Fruit fly (Drosophila melanogaster): ENCODE measurements around the gene Lsp2.

Gene Lsp2

dm6 chr3L:12083092-12083680 lies 46.0 kb upstream of the Lsp2 start:
- TF ChIP-seq svp (GFP tag): no peak
- TF ChIP-seq fkh (GFP tag; optimal IDR thresholded peaks at IDR 0.05): no peak
- no peak for TF ChIP-seq CG6276 (GFP tag; optimal IDR thresholded peaks at IDR 0.05)
- no peak for TF ChIP-seq Ets96B (tag; optimal IDR thresholded peaks at IDR 0.05)
- no peak for TF ChIP-seq CG34406 (GFP tag; optimal IDR thresholded peaks at IDR 0.05)
- TF ChIP-seq CG11762 (GFP tag; optimal IDR thresholded peaks at IDR 0.05; ENCODE audit: insufficient read depth): no peak
- TF ChIP-seq CG8632 (GFP tag; optimal IDR thresholded peaks at IDR 0.05): no peak
- no peak for TF ChIP-seq Sox15 (GFP tag; optimal IDR thresholded peaks at IDR 0.05)

- TF ChIP-seq Eip78C (GFP tag): peak; percentile 1
- TF ChIP-seq fkh (GFP tag; optimal IDR thresholded peaks at IDR 0.05): peak; percentile 89
- no peak for TF ChIP-seq Met (GFP tag; optimal IDR thresholded peaks at IDR 0.05)
- TF ChIP-seq vri (GFP tag; optimal IDR thresholded peaks at IDR 0.05): peak; percentile 54
Measured at dm6 chr3L:12083861-12084260, 45.3 kb upstream of the Lsp2 start.

dm6 chr3L:12084969-12085690 lies 44.1 kb upstream of the Lsp2 start:
- TF ChIP-seq ss (GFP tag; optimal IDR thresholded peaks at IDR 0.05) (no peak), svp (GFP tag) (peak; percentile 19), fkh (GFP tag; optimal IDR thresholded peaks at IDR 0.05) (peak; percentile 2)

- no peak for TF ChIP-seq eg (GFP tag; IDR thresholded peaks at IDR 0.05)
- no peak for TF ChIP-seq Blimp-1 (GFP tag; optimal IDR thresholded peaks at IDR 0.05)
- TF ChIP-seq cyc (GFP tag; optimal IDR thresholded peaks at IDR 0.05): no peak
- TF ChIP-seq CG1621 (tag; optimal IDR thresholded peaks at IDR 0.05): no peak
- no peak for TF ChIP-seq OdsH (GFP tag; optimal IDR thresholded peaks at IDR 0.05)
- TF ChIP-seq CG8319 (GFP tag; optimal IDR thresholded peaks at IDR 0.05): no peak
- no peak for TF ChIP-seq CG7368 (GFP tag; optimal IDR thresholded peaks at IDR 0.05)
- no peak for TF ChIP-seq dac (GFP tag; optimal IDR thresholded peaks at IDR 0.05)
- no peak for TF ChIP-seq Hr4 (GFP tag; optimal IDR thresholded peaks at IDR 0.05)
- TF ChIP-seq fkh (GFP tag; optimal IDR thresholded peaks at IDR 0.05): no peak
- no peak for TF ChIP-seq ss (GFP tag; optimal IDR thresholded peaks at IDR 0.05)
- TF ChIP-seq CG6854 (GFP tag; optimal IDR thresholded peaks at IDR 0.05): no peak
Measured at dm6 chr3L:12085691-12086078, 43.5 kb upstream of the Lsp2 start.

- TF ChIP-seq Eip78C (GFP tag): peak; percentile 14
- no peak for TF ChIP-seq CG8632 (GFP tag; optimal IDR thresholded peaks at IDR 0.05)
Measured at dm6 chr3L:12088326-12088725, 40.9 kb upstream of the Lsp2 start, which contains the start of gene CG17154. Gene CG17154 (plus strand): TSS chr3L:12088626.

dm6 chr3L:12090184-12090897 lies 38.9 kb upstream of the Lsp2 start:
- TF ChIP-seq CG31627 (GFP tag; optimal IDR thresholded peaks at IDR 0.05) (peak; percentile 53), CG7368 (GFP tag; optimal IDR thresholded peaks at IDR 0.05) (no peak), CG6808 (GFP tag; optimal IDR thresholded peaks at IDR 0.05) (peak; percentile 32), fd59A (GFP tag; optimal IDR thresholded peaks at IDR 0.05) (peak; percentile 1), vri (GFP tag; optimal IDR thresholded peaks at IDR 0.05) (peak; percentile 29), lz (GFP tag; optimal IDR thresholded peaks at IDR 0.05) (peak; percentile 39), ss (GFP tag; optimal IDR thresholded peaks at IDR 0.05) (no peak), net (GFP tag; optimal IDR thresholded peaks at IDR 0.05) (peak; percentile 28), Smox (GFP tag; optimal IDR thresholded peaks at IDR 0.05) (peak; percentile 58), achi (GFP tag; optimal IDR thresholded peaks at IDR 0.05) (peak; percentile 56), Gug (GFP tag; IDR thresholded peaks at IDR 0.05) (no peak), Hr39 (GFP tag; optimal IDR thresholded peaks at IDR 0.05) (peak; percentile 54), Sox102F (GFP tag; optimal IDR thresholded peaks at IDR 0.05) (peak; percentile 64), CG10631 (GFP tag; optimal IDR thresholded peaks at IDR 0.05) (peak; percentile 40), salr (GFP tag; optimal IDR thresholded peaks at IDR 0.05) (peak in 1 of 2 experiments; percentile 18), esn (GFP tag; optimal IDR thresholded peaks at IDR 0.05) (peak; percentile 74), fd85E (GFP tag; optimal IDR thresholded peaks at IDR 0.05) (no peak), Eip78C (GFP tag) (peak; percentile 75), CG11762 (GFP tag; optimal IDR thresholded peaks at IDR 0.05; ENCODE audit: insufficient read depth) (peak; percentile 12), fkh (GFP tag; optimal IDR thresholded peaks at IDR 0.05) (peak; percentile 23), pdm3 (GFP tag; optimal IDR thresholded peaks at IDR 0.05) (peak; percentile 66), CG3032 (tag; optimal IDR thresholded peaks at IDR 0.05) (peak; percentile 14)

Data from whole organism, prepupa.